Worm (Caenorhabditis elegans) whole organism, midembryonic: ENCODE results near the gene ttr-57.

Experiments
- T22C8.4 ChIP-seq: fragments of 200-800 bp; sonication (Bioruptor generic); IDR thresholded peaks from 2 replicates; pipeline ENCODE4 v1.3.6; 2022; ENCODE audit warnings: missing genetic modification characterization, missing compliant biosample characterization
- cog-1 ChIP-seq: sonication (generic microtip); optimal IDR thresholded peaks from 2 replicates; lab custom pipeline; 2016; ENCODE audit warnings: missing genetic modification characterization, missing compliant biosample characterization
- klf-2 ChIP-seq: fragments of 200-800 bp; sonication (Bioruptor generic); conservative IDR thresholded peaks from 2 replicates; pipeline ENCODE4 v1.3.6; 2022; ENCODE audit warnings: missing genetic modification reagents, missing genetic modification characterization, missing compliant biosample characterization
- tab-1 ChIP-seq: fragments of 200-800 bp; sonication (Bioruptor generic); IDR thresholded peaks from 2 replicates; pipeline ENCODE4 v1.3.6; 2022; ENCODE audit warnings: missing genetic modification characterization, missing compliant biosample characterization
- ztf-23 ChIP-seq: fragments of 200-800 bp; sonication (Bioruptor generic); IDR thresholded peaks from 2 replicates; pipeline ENCODE4 v1.3.6; 2022; ENCODE audit warnings: missing genetic modification reagents, missing genetic modification characterization, missing compliant biosample characterization

ce11 chrV:20558270-20558669 lies 46.6 kb upstream of the ttr-57 start, which contains the start of gene abf-4:
- TF ChIP-seq ztf-23 (no peak), klf-2 (no peak), cog-1 (tag; lab: Kevin White, UChicago) (no peak), T22C8.4 (GFP tag; lab: Robert Waterston, UW) (no peak), tab-1 (GFP tag; lab: Robert Waterston, UW) (no peak)
